5 fruit fly cellular contexts compared by ENCODE assay signal in genomic region chr3L:14006704-14007126, dm6.
A peak's percentile ranks its signal among the peaks of the same experiment; 100 is the strongest.
TF ChIP-seq lines count a peak whose summit lies in the region.

No protein-coding gene starts in this region.

- TF ChIP-seq CTCF in whole organism, embryonic (GFP tag; optimal IDR thresholded peaks at IDR 0.05; lab: Kevin White, UChicago) = no peak

TF ChIP-seq in whole organism, adult, 20 proteins besides CTCF, POLR2A, EP300 and RAD21 (continues in another document):
- peak; percentile 22 for TF ChIP-seq bab1 (GFP tag; optimal IDR thresholded peaks at IDR 0.05; lab: Kevin White, UChicago)
- no peak for TF ChIP-seq CG5204 (GFP tag; optimal IDR thresholded peaks at IDR 0.05; lab: Kevin White, UChicago)
- no peak for TF ChIP-seq CG33017 (tag; optimal IDR thresholded peaks at IDR 0.05; lab: Kevin White, UChicago)
- peak; percentile 17 for TF ChIP-seq CG7045 (GFP tag; optimal IDR thresholded peaks at IDR 0.05; lab: Kevin White, UChicago)
- TF ChIP-seq CG12768 (GFP tag; optimal IDR thresholded peaks at IDR 0.05; lab: Kevin White, UChicago) = peak; percentile 66
- no peak for TF ChIP-seq tj (GFP tag; optimal IDR thresholded peaks at IDR 0.05; lab: Kevin White, UChicago)
- TF ChIP-seq cnc (optimal IDR thresholded peaks at IDR 0.05; lab: Kevin White, UChicago) = no peak
- peak; percentile 21 for TF ChIP-seq CG14711 (tag; optimal IDR thresholded peaks at IDR 0.05; lab: Kevin White, UChicago)
- peak; percentile 23 for TF ChIP-seq CG7101 (tag; optimal IDR thresholded peaks at IDR 0.05; lab: Kevin White, UChicago)
- no peak for TF ChIP-seq Hr96 (GFP tag; optimal IDR thresholded peaks at IDR 0.05; lab: Kevin White, UChicago)
- TF ChIP-seq CG1620 (GFP tag; optimal IDR thresholded peaks at IDR 0.05; lab: Kevin White, UChicago) = no peak
- no peak for TF ChIP-seq Crg-1 (GFP tag; optimal IDR thresholded peaks at IDR 0.05; lab: Kevin White, UChicago)
- peak; percentile 16 for TF ChIP-seq Clk (GFP tag; optimal IDR thresholded peaks at IDR 0.05; lab: Kevin White, UChicago)
- no peak for TF ChIP-seq toe (GFP tag; optimal IDR thresholded peaks at IDR 0.05; lab: Kevin White, UChicago)
- peak; percentile 21 for TF ChIP-seq ovo (GFP tag; optimal IDR thresholded peaks at IDR 0.05; lab: Kevin White, UChicago)
- TF ChIP-seq kay (GFP tag; lab: Kevin White, UChicago; ENCODE audit: borderline replicate concordance) = no peak
- TF ChIP-seq pad (GFP tag; optimal IDR thresholded peaks at IDR 0.05; lab: Kevin White, UChicago) = peak; percentile 4
- TF ChIP-seq CG11617 (GFP tag; optimal IDR thresholded peaks at IDR 0.05; lab: Kevin White, UChicago) = peak; percentile 14
- TF ChIP-seq cic (GFP tag; optimal IDR thresholded peaks at IDR 0.05; lab: Kevin White, UChicago) = peak; percentile 88

TF ChIP-seq in whole organism, embryonic, 481 proteins besides CTCF, POLR2A, EP300 and RAD21 (continues in another document):
- no peak for TF ChIP-seq CG8478 (optimal IDR thresholded peaks at IDR 0.05; lab: Kevin White, UChicago)
- no peak for TF ChIP-seq CG8089 (GFP tag; optimal IDR thresholded peaks at IDR 0.05; lab: Kevin White, UChicago)
- no peak for TF ChIP-seq H2.0 (GFP tag; IDR thresholded peaks at IDR 0.05; lab: Robert Waterston, UW)
- peak; percentile 95 for TF ChIP-seq CG9215 (GFP tag; IDR thresholded peaks at IDR 0.05; lab: Robert Waterston, UW)
- peak in 1 of 2 experiments; percentile 100 for TF ChIP-seq Pdp1 (GFP tag; optimal IDR thresholded peaks at IDR 0.05; lab: Kevin White, UChicago)
- TF ChIP-seq C15 (GFP tag; IDR thresholded peaks at IDR 0.05; lab: Robert Waterston, UW) = no peak
- TF ChIP-seq cwo (GFP tag; optimal IDR thresholded peaks at IDR 0.05; lab: Kevin White, UChicago) = no peak
- 0 out of 2 replicates have a peak, but pooled peaks have one; percentile 21 for TF ChIP-seq tna (GFP tag; IDR thresholded peaks at IDR 0.05; lab: Robert Waterston, UW; ENCODE audit: partially characterized antibody)
- 0 out of 3 replicates have a peak, but pooled peaks have one; percentile 28 for TF ChIP-seq sr (GFP tag; IDR thresholded peaks at IDR 0.05; lab: Robert Waterston, UW)
- TF ChIP-seq Dfd (GFP tag; optimal IDR thresholded peaks at IDR 0.05; lab: Kevin White, UChicago) = no peak
- TF ChIP-seq CG10366 (GFP tag; IDR thresholded peaks at IDR 0.05; lab: Robert Waterston, UW) = peak; percentile 17; the same call in 1 of the 2 replicates
- peak; percentile 66 for TF ChIP-seq YL-1 (GFP tag; optimal IDR thresholded peaks at IDR 0.05; lab: Kevin White, UChicago)
- peak; percentile 38 for TF ChIP-seq nerfin-1 (tag; optimal IDR thresholded peaks at IDR 0.05; lab: Kevin White, UChicago)
- TF ChIP-seq kah (GFP tag; optimal IDR thresholded peaks at IDR 0.05; lab: Kevin White, UChicago) = peak; percentile 7
- TF ChIP-seq CG32767 (GFP tag; IDR thresholded peaks at IDR 0.05; lab: Robert Waterston, UW) = 0 out of 2 replicates have a peak, but pooled peaks have one; percentile 6
- TF ChIP-seq CG13287 (GFP tag; IDR thresholded peaks at IDR 0.05; lab: Robert Waterston, UW; ENCODE audit: partially characterized antibody) = peak; percentile 53; the same call in 1 of the 2 replicates
- TF ChIP-seq D19A (tag; optimal IDR thresholded peaks at IDR 0.05; lab: Kevin White, UChicago) = no peak

TF ChIP-seq in whole organism, prepupa, 60 proteins besides CTCF, POLR2A, EP300 and RAD21:
- TF ChIP-seq CG6163 (GFP tag; IDR thresholded peaks at IDR 0.05; lab: Robert Waterston, UW) (peak; percentile 84), eg (GFP tag; IDR thresholded peaks at IDR 0.05; lab: Robert Waterston, UW) (peak; percentile 55; the same call in 2 of the 3 replicates), CG8119 (GFP tag; IDR thresholded peaks at IDR 0.05; lab: Robert Waterston, UW) (peak; percentile 60; the same call in 2 of the 3 replicates), vri (GFP tag; optimal IDR thresholded peaks at IDR 0.05; lab: Kevin White, UChicago) (peak; percentile 100), CG15336 (GFP tag; IDR thresholded peaks at IDR 0.05; lab: Robert Waterston, UW) (peak; percentile 45), ss (GFP tag; optimal IDR thresholded peaks at IDR 0.05; lab: Kevin White, UChicago) (no peak)

TF ChIP-seq in whole organism, pupa, 21 proteins besides CTCF, POLR2A, EP300 and RAD21:
- TF ChIP-seq CG10348 (GFP tag; IDR thresholded peaks at IDR 0.05; lab: Robert Waterston, UW) (no peak), rn (GFP tag; IDR thresholded peaks at IDR 0.05; lab: Robert Waterston, UW) (no peak), CG32121 (GFP tag; IDR thresholded peaks at IDR 0.05; lab: Robert Waterston, UW) (no peak), CG4496 (GFP tag; IDR thresholded peaks at IDR 0.05; lab: Robert Waterston, UW) (no peak; the same call in 2 of the 3 replicates), Ets98B (GFP tag; IDR thresholded peaks at IDR 0.05; lab: Robert Waterston, UW) (peak; percentile 15), CG12605 (GFP tag; IDR thresholded peaks at IDR 0.05; lab: Robert Waterston, UW) (0 out of 2 replicates have a peak, but pooled peaks have one; percentile 8), CG8159 (tag; optimal IDR thresholded peaks at IDR 0.05; lab: Kevin White, UChicago) (no peak), CG14655 (GFP tag; optimal IDR thresholded peaks at IDR 0.05; lab: Kevin White, UChicago) (no peak)

TF ChIP-seq in whole organism, wandering third instar larva, 38 proteins besides CTCF, POLR2A, EP300 and RAD21:
- peak; percentile 85 for TF ChIP-seq psq (GFP tag; optimal IDR thresholded peaks at IDR 0.05; lab: Kevin White, UChicago)
- no peak for TF ChIP-seq pan (optimal IDR thresholded peaks at IDR 0.05; lab: Kevin White, UChicago)
